Fruit fly (Drosophila melanogaster) whole organism, embryonic: Measurements from ENCODE around the gene Cdc27.

ENCODE experiments used
- Ada2b ChIP-seq: fragments of 200-800 bp; sonication (Bioruptor generic); IDR thresholded peaks from 2 replicates; pipeline ENCODE4 v1.3.6; 2022; ENCODE audit warnings: missing biosample characterization, missing genetic modification characterization
- CG1024 ChIP-seq: fragments of 200-800 bp; sonication (Bioruptor generic); IDR thresholded peaks from 2 replicates; pipeline ENCODE4 v1.3.6; 2022; ENCODE audit warnings: missing biosample characterization, missing genetic modification characterization
- CG10366 ChIP-seq: fragments of 200-800 bp; sonication (Bioruptor generic); IDR thresholded peaks from 2 replicates; pipeline ENCODE4 v1.3.6; 2022; ENCODE audit warnings: missing biosample characterization, missing genetic modification characterization
- CG10543 ChIP-seq: fragments of 200-800 bp; sonication (Bioruptor generic); optimal IDR thresholded peaks from 3 replicates; lab custom pipeline; 2017; ENCODE audit warnings: missing biosample characterization, mild to moderate bottlenecking, missing genetic modification characterization, moderate library complexity
- CG10979 ChIP-seq: fragments of 200-800 bp; sonication (Bioruptor generic); optimal IDR thresholded peaks from 2 replicates; lab custom pipeline; 2018; ENCODE audit warnings: missing biosample characterization, mild to moderate bottlenecking, missing genetic modification characterization, moderate library complexity
- CG13123 ChIP-seq: fragments of 200-800 bp; sonication (Bioruptor generic); optimal IDR thresholded peaks from 2 replicates; lab custom pipeline; 2016; ENCODE audit warnings: missing biosample characterization, missing genetic modification characterization
- CG13296 ChIP-seq: fragments of 200-800 bp; sonication (Bioruptor generic); optimal IDR thresholded peaks from 3 replicates; lab custom pipeline; 2018; ENCODE audit warnings: missing biosample characterization, mild to moderate bottlenecking, missing genetic modification characterization
- CG13775 ChIP-seq: fragments of 200-800 bp; sonication (Bioruptor generic); optimal IDR thresholded peaks from 3 replicates; lab custom pipeline; 2017; ENCODE audit warnings: missing biosample characterization, mild to moderate bottlenecking, missing genetic modification characterization
- CG1647 ChIP-seq: fragments of 200-800 bp; sonication (Bioruptor generic); optimal IDR thresholded peaks from 3 replicates; lab custom pipeline; 2016; ENCODE audit warnings: missing biosample characterization, missing genetic modification characterization
- CG17385 ChIP-seq: fragments of 200-800 bp; sonication (Bioruptor generic); optimal IDR thresholded peaks from 3 replicates; lab custom pipeline; 2018; ENCODE audit warnings: missing biosample characterization, mild to moderate bottlenecking, missing genetic modification characterization
- CG2889 ChIP-seq: fragments of 200-800 bp; sonication (Bioruptor generic); IDR thresholded peaks from 3 replicates; pipeline ENCODE4 v1.3.6; 2022; ENCODE audit warnings: missing biosample characterization, missing genetic modification characterization
- CG32767 ChIP-seq: fragments of 200-800 bp; sonication (Bioruptor generic); IDR thresholded peaks from 2 replicates; pipeline ENCODE4 v1.3.6; 2022; ENCODE audit warnings: missing biosample characterization, missing genetic modification characterization
- CG3838 ChIP-seq: fragments of 200-800 bp; sonication (Bioruptor generic); optimal IDR thresholded peaks from 3 replicates; lab custom pipeline; 2016; ENCODE audit warnings: missing biosample characterization, missing genetic modification characterization
- CG43689 ChIP-seq: fragments of 200-800 bp; sonication (Bioruptor generic); IDR thresholded peaks from 2 replicates; pipeline ENCODE4 v1.3.6; 2022; ENCODE audit warnings: missing biosample characterization, missing genetic modification characterization
- CG4854 ChIP-seq: fragments of 200-800 bp; sonication (Bioruptor generic); optimal IDR thresholded peaks from 2 replicates; lab custom pipeline; 2016; ENCODE audit warnings: missing biosample characterization, missing genetic modification characterization, inconsistent platforms
- CG5180 ChIP-seq: fragments of 200-800 bp; sonication (Bioruptor generic); optimal IDR thresholded peaks from 3 replicates; lab custom pipeline; 2017; ENCODE audit warnings: missing biosample characterization, missing genetic modification characterization, mild to moderate bottlenecking, moderate library complexity, missing genetic modification reagents
- CG6854 ChIP-seq: fragments of 200-800 bp; sonication (Bioruptor generic); optimal IDR thresholded peaks from 3 replicates; lab custom pipeline; 2017; ENCODE audit warnings: missing biosample characterization, mild to moderate bottlenecking, missing genetic modification characterization
- CG7987 ChIP-seq: fragments of 200-800 bp; sonication (Bioruptor generic); optimal IDR thresholded peaks from 2 replicates; lab custom pipeline; 2018; ENCODE audit warnings: missing biosample characterization, mild to moderate bottlenecking, missing genetic modification characterization, moderate library complexity
- CG8359 ChIP-seq: fragments of 200-800 bp; sonication (Bioruptor generic); optimal IDR thresholded peaks from 2 replicates; lab custom pipeline; 2017; ENCODE audit warnings: missing biosample characterization, mild to moderate bottlenecking, missing genetic modification characterization, borderline replicate concordance
- CG8478 ChIP-seq: fragments of >200 bp; optimal IDR thresholded peaks from 2 replicates; lab custom pipeline; 2018
- CG8944 ChIP-seq: fragments of 200-800 bp; sonication (Bioruptor generic); optimal IDR thresholded peaks from 3 replicates; lab custom pipeline; 2016; ENCODE audit warnings: missing biosample characterization, missing genetic modification characterization
- CG9876 ChIP-seq: fragments of 200-800 bp; sonication (Bioruptor generic); optimal IDR thresholded peaks from 2 replicates; lab custom pipeline; 2016; ENCODE audit warnings: missing biosample characterization, missing genetic modification characterization
- Dad ChIP-seq: fragments of 200-800 bp; sonication (Bioruptor generic); optimal IDR thresholded peaks from 3 replicates; lab custom pipeline; 2016; ENCODE audit warnings: missing biosample characterization, missing genetic modification characterization
- H15 ChIP-seq: fragments of 200-800 bp; sonication (Bioruptor generic); IDR thresholded peaks from 3 replicates; pipeline ENCODE4 v1.3.6; 2022; ENCODE audit warnings: missing biosample characterization, missing genetic modification characterization
- HLH54F ChIP-seq: fragments of 200-800 bp; sonication (Bioruptor generic); optimal IDR thresholded peaks from 3 replicates; lab custom pipeline; 2016; ENCODE audit warnings: missing biosample characterization, missing genetic modification characterization
- Hey ChIP-seq: fragments of 200-800 bp; sonication (Bioruptor generic); optimal IDR thresholded peaks from 3 replicates; lab custom pipeline; 2018; ENCODE audit warnings: missing biosample characterization, mild to moderate bottlenecking, missing genetic modification characterization
- Hmr ChIP-seq: fragments of 200-800 bp; sonication (Bioruptor generic); optimal IDR thresholded peaks from 3 replicates; lab custom pipeline; 2017; ENCODE audit warnings: mild to moderate bottlenecking, missing biosample characterization, missing genetic modification reagents, missing genetic modification characterization
- Med ChIP-seq: fragments of 200-800 bp; sonication (Bioruptor generic); peaks from one replicate; lab custom pipeline; 2016; ENCODE audit warnings: missing biosample characterization, missing genetic modification characterization, mild to moderate bottlenecking, inconsistent platforms, moderate library complexity
- NFAT ChIP-seq: fragments of 200-800 bp; sonication (Bioruptor generic); IDR thresholded peaks from 2 replicates; pipeline ENCODE4 v1.3.6; 2022; ENCODE audit warnings: missing biosample characterization, missing genetic modification characterization
- Nf-YA ChIP-seq: fragments of 200-800 bp; sonication (Bioruptor generic); IDR thresholded peaks from 2 replicates; pipeline ENCODE4 v1.3.6; 2022; ENCODE audit warnings: missing biosample characterization, missing genetic modification characterization
- Optix ChIP-seq: fragments of 200-800 bp; sonication (Bioruptor generic); IDR thresholded peaks from 3 replicates; pipeline ENCODE4 v1.3.6; 2022; ENCODE audit warnings: missing biosample characterization, missing genetic modification characterization
- Rfx ChIP-seq: fragments of 200-800 bp; sonication (Bioruptor generic); IDR thresholded peaks from 2 replicates; pipeline ENCODE4 v1.3.6; 2022; ENCODE audit warnings: missing biosample characterization, missing genetic modification characterization
- Stat92E ChIP-seq, 3 experiments: fragments of >200 bp in 2 of 3; fragments of 200-800 bp in 1 of 3; sonication (Bioruptor generic) in 1 of 3; optimal IDR thresholded peaks; 2 replicates each; lab custom pipeline; 2017 to 2019; ENCODE audit warnings: missing biosample characterization in 3 of 3, missing genetic modification characterization in 3 of 3, mild to moderate bottlenecking in 1 of 3, moderate library complexity in 1 of 3
- bowl ChIP-seq: fragments of 200-800 bp; sonication (Bioruptor generic); IDR thresholded peaks from 2 replicates; pipeline ENCODE4 v1.3.6; 2022; ENCODE audit warnings: missing biosample characterization, missing genetic modification characterization
- cad ChIP-seq: fragments of >200 bp; optimal IDR thresholded peaks from 2 replicates; lab custom pipeline; 2017; ENCODE audit warnings: missing biosample characterization, missing genetic modification characterization
- croc ChIP-seq: fragments of 200-800 bp; sonication (Bioruptor generic); conservative IDR thresholded peaks from 3 replicates; pipeline ENCODE4 v1.3.6; 2022; ENCODE audit warnings: missing biosample characterization, missing genetic modification characterization
- dati ChIP-seq: fragments of 200-800 bp; sonication (Bioruptor generic); IDR thresholded peaks from 2 replicates; pipeline ENCODE4 v1.3.6; 2022; ENCODE audit warnings: missing biosample characterization, missing genetic modification characterization
- disco-r ChIP-seq: fragments of 200-800 bp; sonication (Bioruptor generic); optimal IDR thresholded peaks from 2 replicates; lab custom pipeline; 2016; ENCODE audit warnings: missing biosample characterization, missing genetic modification characterization
- eyg ChIP-seq: fragments of 200-800 bp; sonication (Bioruptor generic); optimal IDR thresholded peaks from 3 replicates; lab custom pipeline; 2016; ENCODE audit warnings: missing biosample characterization, missing genetic modification characterization
- fru ChIP-seq: fragments of >200 bp; optimal IDR thresholded peaks from 2 replicates; lab custom pipeline; 2017
- ken ChIP-seq: fragments of 200-800 bp; sonication (Bioruptor generic); IDR thresholded peaks from 3 replicates; pipeline ENCODE4 v1.3.6; 2022; ENCODE audit warnings: missing biosample characterization, missing genetic modification characterization
- kni ChIP-seq: fragments of 200-800 bp; sonication (Bioruptor generic); optimal IDR thresholded peaks from 3 replicates; lab custom pipeline; 2017; ENCODE audit warnings: mild to moderate bottlenecking, missing biosample characterization, missing genetic modification reagents, missing genetic modification characterization
- knrl ChIP-seq: fragments of 200-800 bp; sonication (Bioruptor generic); IDR thresholded peaks from 3 replicates; pipeline ENCODE4 v1.3.6; 2022; ENCODE audit warnings: missing biosample characterization, missing genetic modification characterization; ENCODE audit not compliant: partially characterized antibody
- lab ChIP-seq: fragments of 200-800 bp; sonication (Bioruptor generic); optimal IDR thresholded peaks from 3 replicates; lab custom pipeline; 2017; ENCODE audit warnings: missing biosample characterization, missing genetic modification characterization, mild to moderate bottlenecking, moderate library complexity, missing genetic modification reagents
- lbe ChIP-seq: fragments of 200-800 bp; sonication (Bioruptor generic); optimal IDR thresholded peaks from 2 replicates; lab custom pipeline; 2016; ENCODE audit warnings: missing biosample characterization, mild to moderate bottlenecking, missing genetic modification characterization
- pho ChIP-seq: fragments of 200-800 bp; sonication (Bioruptor generic); optimal IDR thresholded peaks from 2 replicates; lab custom pipeline; 2016; ENCODE audit warnings: missing biosample characterization, missing genetic modification characterization
- phol ChIP-seq: fragments of 200-800 bp; sonication (Bioruptor generic); optimal IDR thresholded peaks from 3 replicates; lab custom pipeline; 2018; ENCODE audit warnings: missing biosample characterization, mild to moderate bottlenecking, missing genetic modification characterization, moderate library complexity
- so ChIP-seq: fragments of 200-800 bp; sonication (Bioruptor generic); IDR thresholded peaks from 3 replicates; pipeline ENCODE4 v1.3.6; 2022; ENCODE audit warnings: missing biosample characterization, missing genetic modification characterization
- tap ChIP-seq: fragments of 200-800 bp; optimal IDR thresholded peaks from 3 replicates; lab custom pipeline; 2019; ENCODE audit warnings: missing biosample characterization, mild to moderate bottlenecking, missing genetic modification characterization, moderate library complexity
- vvl ChIP-seq: fragments of 200-800 bp; sonication (Bioruptor generic); IDR thresholded peaks from 2 replicates; pipeline ENCODE4 v1.3.6; 2022; ENCODE audit warnings: missing biosample characterization, missing genetic modification characterization
- wor ChIP-seq: fragments of 200-800 bp; sonication (Bioruptor generic); IDR thresholded peaks from 2 replicates; pipeline ENCODE4 v1.3.6; 2022; ENCODE audit warnings: missing biosample characterization, missing genetic modification characterization
- zen2 ChIP-seq: fragments of 200-800 bp; sonication (Bioruptor generic); IDR thresholded peaks from 3 replicates; pipeline ENCODE4 v1.3.6; 2022; ENCODE audit warnings: missing biosample characterization, missing genetic modification characterization; ENCODE audit not compliant: partially characterized antibody

The Cdc27 gene

DNA sequence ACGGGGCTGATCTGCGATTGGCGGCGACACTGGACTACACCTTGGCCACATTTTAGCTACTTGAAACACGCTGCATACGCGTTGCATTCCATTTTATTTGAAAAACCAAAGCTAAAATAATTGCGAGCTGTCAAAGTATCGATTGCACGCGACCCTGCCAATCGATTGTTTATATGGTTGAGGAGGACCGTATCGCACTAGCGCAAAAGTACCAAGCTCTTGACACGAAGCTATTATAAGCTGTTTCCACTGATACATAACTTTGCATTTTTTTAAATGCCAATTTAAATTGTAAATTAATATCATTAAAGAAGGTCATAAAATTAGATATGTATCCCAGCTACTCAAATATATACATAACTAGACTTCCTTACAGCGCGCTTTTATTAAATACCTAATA, at the start of gene Cdc27 (continued):
- TF ChIP-seq Hey (tag; lab: Kevin White, UChicago) (no peak), ken (GFP tag; lab: Robert Waterston, UW) (0 out of 3 replicates have a peak, but pooled peaks have one; percentile 42), CG1647 (GFP tag; lab: Kevin White, UChicago) (no peak), eyg (GFP tag; lab: Kevin White, UChicago) (no peak), Ada2b (peak; percentile 43), pho (GFP tag; lab: Kevin White, UChicago) (no peak), knrl (peak; percentile 78), lbe (GFP tag; lab: Kevin White, UChicago) (no peak), CG8478 (lab: Kevin White, UChicago) (no peak), Stat92E (GFP tag; optimal IDR thresholded peaks at IDR 0.05; lab: Kevin White, UChicago) (peak in 1 of 3 experiments; percentile 50), CG10543 (GFP tag; lab: Kevin White, UChicago) (no peak), CG43689 (GFP tag; lab: Robert Waterston, UW) (no peak), CG8359 (GFP tag; lab: Kevin White, UChicago) (no peak), kni (GFP tag; lab: Kevin White, UChicago) (no peak), tap (tag; lab: Kevin White, UChicago) (no peak), NFAT (GFP tag; lab: Robert Waterston, UW) (peak; percentile 38; the same call in 1 of the 2 replicates), CG13775 (GFP tag; lab: Kevin White, UChicago) (peak; percentile 30), Dad (peak; percentile 24), fru (lab: Kevin White, UChicago) (no peak), CG2889 (GFP tag; lab: Robert Waterston, UW) (no peak), Optix (GFP tag; lab: Robert Waterston, UW) (no peak), disco-r (GFP tag; lab: Kevin White, UChicago) (no peak), CG9876 (no peak), CG10979 (tag; lab: Kevin White, UChicago) (peak; percentile 25), CG32767 (GFP tag; lab: Robert Waterston, UW) (no peak), CG6854 (no peak), phol (tag; lab: Kevin White, UChicago) (peak; percentile 66), CG8944 (GFP tag; lab: Kevin White, UChicago) (no peak), zen2 (GFP tag; lab: Robert Waterston, UW) (peak; percentile 61; the same call in 1 of the 3 replicates), HLH54F (peak; percentile 22), so (GFP tag; lab: Robert Waterston, UW) (no peak), Nf-YA (GFP tag; lab: Robert Waterston, UW) (no peak), cad (GFP tag; lab: Kevin White, UChicago) (no peak), lab (GFP tag; lab: Kevin White, UChicago) (peak; percentile 40), CG7987 (no peak), CG4854 (GFP tag; lab: Kevin White, UChicago) (peak; percentile 5), vvl (GFP tag; lab: Robert Waterston, UW) (peak; percentile 86), CG1024 (GFP tag; lab: Robert Waterston, UW) (peak; percentile 91), wor (GFP tag; lab: Robert Waterston, UW) (no peak), Hmr (GFP tag; lab: Kevin White, UChicago) (peak; percentile 53), Rfx (GFP tag; lab: Robert Waterston, UW) (peak; percentile 68; the same call in 1 of the 2 replicates), CG13123 (GFP tag; lab: Kevin White, UChicago) (no peak), CG5180 (GFP tag; lab: Kevin White, UChicago) (no peak), bowl (GFP tag; lab: Robert Waterston, UW) (no peak), CG17385 (GFP tag; lab: Kevin White, UChicago) (peak; percentile 15), dati (no peak), H15 (GFP tag; lab: Robert Waterston, UW) (no peak), Med (GFP tag; lab: Kevin White, UChicago) (peak; percentile 76), CG13296 (GFP tag; lab: Kevin White, UChicago) (no peak), CG10366 (peak; percentile 19; the same call in 1 of the 2 replicates), croc (GFP tag; lab: Robert Waterston, UW) (no peak), CG3838 (GFP tag; lab: Kevin White, UChicago) (peak; percentile 82)
